Worm (Caenorhabditis elegans) whole organism, mixed stage, embryonic: ENCODE results near the gene noca-2.

Experiments used
- lsy-2 ChIP-seq: fragments of 150-350 bp; optimal IDR thresholded peaks from 2 replicates; lab custom pipeline; 2014; ENCODE audit warnings: missing biosample characterization, missing genetic modification characterization
- nhr-237 ChIP-seq: fragments of 150-350 bp; optimal IDR thresholded peaks from 2 replicates; lab custom pipeline; 2014; ENCODE audit warnings: missing biosample characterization, missing genetic modification characterization

ce11 chrX:11693092-11693491, 26.2 kb downstream of the noca-2 start, which contains the start of gene smcl-1:
- TF ChIP-seq lsy-2 (tag; lab: Kevin White, UChicago), result no peak
- TF ChIP-seq nhr-237 (tag; lab: Kevin White, UChicago), result no peak
